Worm (Caenorhabditis elegans) whole organism, L1 larva: ENCODE data around the gene hlh-4.

Source experiments
- elt-2 ChIP-seq: sonication (generic microtip); optimal IDR thresholded peaks from 2 replicates; lab custom pipeline; 2016; ENCODE audit warnings: missing genetic modification characterization, mild to moderate bottlenecking, inconsistent platforms, missing compliant biosample characterization, missing genetic modification reagents
- fkh-10 ChIP-seq: sonication (generic microtip); optimal IDR thresholded peaks from 2 replicates; lab custom pipeline; 2017; ENCODE audit warnings: missing biosample characterization, missing genetic modification reagents, missing genetic modification characterization
- irx-1 ChIP-seq: sonication (generic microtip); optimal IDR thresholded peaks from 2 replicates; lab custom pipeline; 2016; ENCODE audit warnings: missing genetic modification characterization, missing compliant biosample characterization
- lin-13 ChIP-seq: fragments of 150-350 bp; optimal IDR thresholded peaks from 2 replicates; lab custom pipeline; 2014; ENCODE audit warnings: missing biosample characterization, missing genetic modification reagents, missing genetic modification characterization
- lsy-2 ChIP-seq, 2 experiments: fragments of 150-350 bp; optimal IDR thresholded peaks; 2 replicates each; lab custom pipeline; 2014; ENCODE audit warnings: missing biosample characterization in 2 of 2, missing genetic modification characterization in 2 of 2
- nhr-12 ChIP-seq: sonication (generic microtip); optimal IDR thresholded peaks from 2 replicates; lab custom pipeline; 2017; ENCODE audit warnings: missing biosample characterization, missing genetic modification characterization
- nhr-237 ChIP-seq: fragments of 150-350 bp; optimal IDR thresholded peaks from 2 replicates; lab custom pipeline; 2014; ENCODE audit warnings: missing biosample characterization, missing genetic modification characterization
- pag-3 ChIP-seq: sonication (generic microtip); optimal IDR thresholded peaks from 2 replicates; lab custom pipeline; 2017; ENCODE audit warnings: missing genetic modification characterization, mild to moderate bottlenecking, missing compliant biosample characterization, antibody characterized with exemption, borderline replicate concordance; ENCODE audit not compliant: insufficient read depth
- snpc-4 ChIP-seq: fragments of 150-350 bp; optimal IDR thresholded peaks from 2 replicates; lab custom pipeline; 2014; ENCODE audit warnings: missing biosample characterization, missing genetic modification characterization
- sptf-1 ChIP-seq: fragments of 150-350 bp; optimal IDR thresholded peaks from 2 replicates; lab custom pipeline; 2014; ENCODE audit warnings: missing biosample characterization, missing genetic modification characterization
- unc-30 ChIP-seq: sonication (generic microtip); optimal IDR thresholded peaks from 2 replicates; lab custom pipeline; 2017; ENCODE audit warnings: missing biosample characterization, missing genetic modification characterization
- zag-1 ChIP-seq: fragments of 150-350 bp; optimal IDR thresholded peaks from 2 replicates; lab custom pipeline; 2014; ENCODE audit warnings: missing biosample characterization, missing genetic modification characterization

DNA sequence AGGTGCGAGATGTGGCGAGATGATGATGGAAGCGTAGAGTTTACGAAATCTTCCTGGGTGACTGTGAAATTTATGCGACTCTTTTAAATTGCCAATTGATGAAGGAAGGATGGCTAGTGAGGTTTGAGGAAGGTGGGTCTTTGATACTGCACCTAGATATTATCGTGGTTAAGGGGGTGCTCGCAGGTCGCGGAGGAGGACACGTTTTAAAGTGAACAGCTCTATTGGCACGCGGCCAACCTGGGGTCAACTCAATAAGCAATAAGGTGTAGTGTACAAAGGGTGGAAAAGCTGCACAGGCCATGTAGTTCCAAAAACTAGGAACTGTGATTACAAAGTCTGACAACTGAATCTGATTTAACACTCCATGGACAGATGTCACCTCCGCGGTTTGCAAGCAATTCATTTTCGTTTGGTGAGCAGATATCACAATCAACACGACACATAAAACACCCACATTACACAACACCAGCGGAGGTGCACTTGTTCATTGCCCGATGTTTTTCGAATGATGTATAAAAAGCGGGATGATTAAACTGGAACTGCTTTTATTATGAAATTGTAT, 6.6 kb upstream of the hlh-4 start:
- TF ChIP-seq lsy-2 (tag; optimal IDR thresholded peaks at IDR 0.05; lab: Kevin White, UChicago) (no peak), snpc-4 (no peak), nhr-237 (tag; lab: Kevin White, UChicago) (no peak), nhr-12 (no peak), elt-2 (tag; lab: Kevin White, UChicago) (no peak), sptf-1 (tag; lab: Kevin White, UChicago) (no peak), fkh-10 (GFP tag; lab: Kevin White, UChicago) (no peak), lin-13 (no peak), irx-1 (tag; lab: Kevin White, UChicago) (no peak), unc-30 (no peak), zag-1 (tag; lab: Kevin White, UChicago) (no peak), pag-3 (tag; lab: Kevin White, UChicago) (no peak)
